Fruit fly (Drosophila melanogaster) whole organism, prepupa: ENCODE measurements around the gene tbc.

ENCODE experiments used
- Blimp-1 ChIP-seq: fragments of 200-800 bp; sonication (Bioruptor generic); optimal IDR thresholded peaks from 3 replicates; lab custom pipeline; 2017; ENCODE audit warnings: missing biosample characterization, missing genetic modification characterization, mild to moderate bottlenecking, moderate library complexity, missing genetic modification reagents
- CG10669 ChIP-seq: fragments of 200-800 bp; sonication (Bioruptor generic); optimal IDR thresholded peaks from 3 replicates; lab custom pipeline; 2018; ENCODE audit warnings: missing biosample characterization, mild to moderate bottlenecking, missing genetic modification characterization, moderate library complexity
- CG11762 ChIP-seq: fragments of 200-800 bp; sonication (Bioruptor generic); optimal IDR thresholded peaks from 3 replicates; lab custom pipeline; 2016; ENCODE audit warnings: missing biosample characterization, missing genetic modification characterization; ENCODE audit not compliant: insufficient read depth
- CG15336 ChIP-seq: fragments of 200-800 bp; sonication (Bioruptor generic); IDR thresholded peaks from 2 replicates; pipeline ENCODE4 v1.3.6; 2022; ENCODE audit warnings: missing biosample characterization, missing genetic modification characterization
- CG1621 ChIP-seq: fragments of 200-800 bp; sonication (Bioruptor generic); optimal IDR thresholded peaks from 3 replicates; lab custom pipeline; 2018; ENCODE audit warnings: missing biosample characterization, mild to moderate bottlenecking, missing genetic modification characterization
- CG16779 ChIP-seq: fragments of 200-800 bp; sonication (Bioruptor generic); optimal IDR thresholded peaks from 3 replicates; lab custom pipeline; 2017; ENCODE audit warnings: missing biosample characterization, mild to moderate bottlenecking, missing genetic modification characterization
- CG3032 ChIP-seq: fragments of 200-800 bp; optimal IDR thresholded peaks from 2 replicates; lab custom pipeline; 2019; ENCODE audit warnings: missing biosample characterization, mild to moderate bottlenecking, missing genetic modification characterization, moderate library complexity
- CG3919 ChIP-seq: fragments of 200-800 bp; sonication (Bioruptor generic); optimal IDR thresholded peaks from 3 replicates; lab custom pipeline; 2016; ENCODE audit warnings: missing biosample characterization, missing genetic modification characterization
- CG4318 ChIP-seq: fragments of 200-800 bp; sonication (Bioruptor generic); optimal IDR thresholded peaks from 3 replicates; lab custom pipeline; 2017; ENCODE audit warnings: missing biosample characterization, mild to moderate bottlenecking, missing genetic modification characterization
- CG6163 ChIP-seq: fragments of 200-800 bp; sonication (Bioruptor generic); IDR thresholded peaks from 3 replicates; pipeline ENCODE4 v1.3.6; 2022; ENCODE audit warnings: missing biosample characterization, missing genetic modification characterization
- CG6792 ChIP-seq: fragments of 200-800 bp; sonication (Bioruptor generic); optimal IDR thresholded peaks from 3 replicates; lab custom pipeline; 2016; ENCODE audit warnings: missing biosample characterization, missing genetic modification characterization
- CG6808 ChIP-seq: fragments of 200-800 bp; sonication (Bioruptor generic); optimal IDR thresholded peaks from 3 replicates; lab custom pipeline; 2017; ENCODE audit warnings: missing biosample characterization, missing genetic modification characterization, mild to moderate bottlenecking, moderate library complexity, missing genetic modification reagents
- CG6854 ChIP-seq: fragments of 200-800 bp; sonication (Bioruptor generic); optimal IDR thresholded peaks from 2 replicates; lab custom pipeline; 2017; ENCODE audit warnings: missing biosample characterization, mild to moderate bottlenecking, missing genetic modification characterization
- CG7368 ChIP-seq: fragments of 200-800 bp; sonication (Bioruptor generic); optimal IDR thresholded peaks from 3 replicates; lab custom pipeline; 2016; ENCODE audit warnings: missing biosample characterization, missing genetic modification characterization
- CG8119 ChIP-seq: fragments of 200-800 bp; sonication (Bioruptor generic); IDR thresholded peaks from 3 replicates; pipeline ENCODE4 v1.3.6; 2022; ENCODE audit warnings: missing biosample characterization, missing genetic modification characterization
- CG8319 ChIP-seq: fragments of 200-800 bp; sonication (Bioruptor generic); optimal IDR thresholded peaks from 3 replicates; lab custom pipeline; 2016; ENCODE audit warnings: missing biosample characterization, missing genetic modification characterization
- CG9139 ChIP-seq: fragments of 200-800 bp; sonication (Bioruptor generic); optimal IDR thresholded peaks from 3 replicates; lab custom pipeline; 2017; ENCODE audit warnings: missing biosample characterization, mild to moderate bottlenecking, missing genetic modification characterization
- Eip75B ChIP-seq: fragments of 200-800 bp; sonication (Bioruptor generic); optimal IDR thresholded peaks from 3 replicates; lab custom pipeline; 2016; ENCODE audit warnings: missing biosample characterization, missing genetic modification characterization
- Eip78C ChIP-seq: fragments of 200-800 bp; sonication (Bioruptor generic); peaks from one replicate; lab custom pipeline; 2016; ENCODE audit warnings: missing biosample characterization, missing genetic modification characterization
- Eip93F ChIP-seq: fragments of 200-800 bp; sonication (Bioruptor generic); optimal IDR thresholded peaks from 2 replicates; lab custom pipeline; 2016; ENCODE audit warnings: missing biosample characterization, mild to moderate bottlenecking, missing genetic modification characterization
- Ets21C ChIP-seq: fragments of 200-800 bp; sonication (Bioruptor generic); optimal IDR thresholded peaks from 3 replicates; lab custom pipeline; 2016; ENCODE audit warnings: missing biosample characterization, missing genetic modification characterization
- Ets96B ChIP-seq: fragments of 200-800 bp; optimal IDR thresholded peaks from 2 replicates; lab custom pipeline; 2019; ENCODE audit warnings: missing biosample characterization, mild to moderate bottlenecking, missing genetic modification characterization, moderate library complexity
- Hr38 ChIP-seq: sonication (Bioruptor generic); optimal IDR thresholded peaks from 2 replicates; lab custom pipeline; 2016; ENCODE audit warnings: missing biosample characterization, missing genetic modification characterization
- Hr39 ChIP-seq: fragments of 200-800 bp; sonication (Bioruptor generic); optimal IDR thresholded peaks from 2 replicates; lab custom pipeline; 2016; ENCODE audit warnings: missing biosample characterization, missing genetic modification characterization
- Hr4 ChIP-seq: fragments of 200-800 bp; sonication (Bioruptor generic); optimal IDR thresholded peaks from 3 replicates; lab custom pipeline; 2016; ENCODE audit warnings: missing biosample characterization, missing genetic modification characterization
- Lpt ChIP-seq: fragments of 200-800 bp; sonication (Bioruptor generic); optimal IDR thresholded peaks from 3 replicates; lab custom pipeline; 2016; ENCODE audit warnings: missing biosample characterization, missing genetic modification characterization
- Met ChIP-seq: fragments of 200-800 bp; sonication (Bioruptor generic); optimal IDR thresholded peaks from 3 replicates; lab custom pipeline; 2016; ENCODE audit warnings: missing biosample characterization, missing genetic modification characterization
- OdsH ChIP-seq: fragments of 200-800 bp; sonication (Bioruptor generic); optimal IDR thresholded peaks from 3 replicates; lab custom pipeline; 2016; ENCODE audit warnings: missing biosample characterization, missing genetic modification characterization
- Smox ChIP-seq: fragments of 200-800 bp; sonication (Bioruptor generic); optimal IDR thresholded peaks from 3 replicates; lab custom pipeline; 2016; ENCODE audit warnings: missing biosample characterization, missing genetic modification characterization
- Sox102F ChIP-seq: fragments of 200-800 bp; sonication (Bioruptor generic); optimal IDR thresholded peaks from 2 replicates; lab custom pipeline; 2016; ENCODE audit warnings: missing biosample characterization, mild to moderate bottlenecking, missing genetic modification characterization
- Sox15 ChIP-seq: fragments of 200-800 bp; sonication (Bioruptor generic); optimal IDR thresholded peaks from 3 replicates; lab custom pipeline; 2016; ENCODE audit warnings: missing biosample characterization, missing genetic modification characterization
- achi ChIP-seq: fragments of 200-800 bp; sonication (Bioruptor generic); optimal IDR thresholded peaks from 3 replicates; lab custom pipeline; 2016; ENCODE audit warnings: missing biosample characterization, missing genetic modification characterization
- acj6 ChIP-seq: fragments of 200-800 bp; sonication (Bioruptor generic); optimal IDR thresholded peaks from 3 replicates; lab custom pipeline; 2016; ENCODE audit warnings: missing biosample characterization, missing genetic modification characterization
- cyc ChIP-seq: fragments of 200-800 bp; sonication (Bioruptor generic); optimal IDR thresholded peaks from 3 replicates; lab custom pipeline; 2016; ENCODE audit warnings: missing biosample characterization, missing genetic modification characterization
- dac ChIP-seq: fragments of 200-800 bp; sonication (Bioruptor generic); optimal IDR thresholded peaks from 2 replicates; lab custom pipeline; 2017; ENCODE audit warnings: missing biosample characterization, mild to moderate bottlenecking, missing genetic modification characterization
- dsx ChIP-seq: fragments of 200-800 bp; optimal IDR thresholded peaks from 3 replicates; lab custom pipeline; 2019; ENCODE audit warnings: missing biosample characterization, mild to moderate bottlenecking, missing genetic modification characterization, moderate library complexity; ENCODE audit not compliant: poor library complexity, severe bottlenecking
- eg ChIP-seq: fragments of 200-800 bp; sonication (Bioruptor generic); IDR thresholded peaks from 3 replicates; pipeline ENCODE4 v1.3.6; 2022; ENCODE audit warnings: missing biosample characterization, missing genetic modification characterization
- esn ChIP-seq: fragments of 200-800 bp; sonication (Bioruptor generic); optimal IDR thresholded peaks from 2 replicates; lab custom pipeline; 2016; ENCODE audit warnings: missing biosample characterization, mild to moderate bottlenecking, missing genetic modification characterization, moderate library complexity
- fd59A ChIP-seq: fragments of 200-800 bp; sonication (Bioruptor generic); optimal IDR thresholded peaks from 2 replicates; lab custom pipeline; 2017; ENCODE audit warnings: missing biosample characterization, mild to moderate bottlenecking, missing genetic modification characterization, missing genetic modification reagents
- fd85E ChIP-seq: fragments of 200-800 bp; sonication (Bioruptor generic); optimal IDR thresholded peaks from 3 replicates; lab custom pipeline; 2016; ENCODE audit warnings: missing biosample characterization, missing genetic modification characterization
- fkh ChIP-seq: fragments of 200-800 bp; sonication (Bioruptor generic); optimal IDR thresholded peaks from 3 replicates; lab custom pipeline; 2017; ENCODE audit warnings: missing biosample characterization, mild to moderate bottlenecking, missing genetic modification characterization, moderate library complexity
- lz ChIP-seq: fragments of 200-800 bp; sonication (Bioruptor generic); optimal IDR thresholded peaks from 3 replicates; lab custom pipeline; 2016; ENCODE audit warnings: missing biosample characterization, missing genetic modification characterization
- pdm3 ChIP-seq: fragments of 200-800 bp; sonication (Bioruptor generic); optimal IDR thresholded peaks from 3 replicates; lab custom pipeline; 2016; ENCODE audit warnings: missing biosample characterization, missing genetic modification characterization
- salr ChIP-seq, 2 experiments: fragments of 200-800 bp; sonication (Bioruptor generic); optimal IDR thresholded peaks; 3 replicates each; lab custom pipeline; 2016 to 2018; ENCODE audit warnings: missing biosample characterization in 2 of 2, missing genetic modification characterization in 2 of 2, mild to moderate bottlenecking in 1 of 2
- spab ChIP-seq: fragments of 200-800 bp; sonication (Bioruptor generic); optimal IDR thresholded peaks from 2 replicates; lab custom pipeline; 2017; ENCODE audit warnings: missing biosample characterization, mild to moderate bottlenecking, missing genetic modification characterization, missing genetic modification reagents
- ss ChIP-seq, 2 experiments: fragments of 200-800 bp; sonication (Bioruptor generic); optimal IDR thresholded peaks; 2 replicates in 1 of 2; 3 replicates in 1 of 2; lab custom pipeline; 2017 to 2018; ENCODE audit warnings: mild to moderate bottlenecking in 2 of 2, missing biosample characterization in 2 of 2, missing genetic modification characterization in 2 of 2, moderate library complexity in 1 of 2
- svp ChIP-seq: fragments of 200-800 bp; sonication (Bioruptor generic); peaks from one replicate; lab custom pipeline; 2016; ENCODE audit warnings: missing biosample characterization, missing genetic modification characterization
- topi ChIP-seq: fragments of 200-800 bp; sonication (Bioruptor generic); optimal IDR thresholded peaks from 3 replicates; lab custom pipeline; 2016; ENCODE audit warnings: missing biosample characterization, missing genetic modification characterization

The tbc gene

DNA sequence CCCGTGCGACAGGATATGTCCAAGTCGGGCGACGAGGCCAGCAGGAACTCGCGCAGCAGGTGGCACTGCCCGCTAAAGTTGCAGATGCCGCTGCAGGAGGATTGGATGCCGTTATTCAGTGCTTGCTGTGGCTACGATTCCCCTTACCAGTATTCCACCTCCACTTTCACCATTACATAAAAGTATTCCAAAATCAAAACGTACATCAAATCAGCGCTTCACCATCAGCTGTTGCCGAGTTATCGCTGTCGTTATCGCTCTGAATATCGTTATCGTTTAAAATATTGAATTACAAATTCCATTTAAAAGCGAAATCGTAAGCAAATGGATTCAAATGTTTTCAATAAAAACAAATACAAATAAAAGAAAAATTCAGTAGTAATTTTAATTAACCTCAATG is 22.3 kb upstream of the tbc start, which contains the start of gene CG15456:
Gene CG15456 (minus strand): TSS at position 225 of the 400 bp plus-strand sequence.
- TF ChIP-seq dsx: no peak
- TF ChIP-seq OdsH (GFP tag; lab: Kevin White, UChicago): no peak
- no peak for TF ChIP-seq CG4318 (GFP tag; lab: Kevin White, UChicago)
- TF ChIP-seq achi: no peak
- TF ChIP-seq, all 60 proteins: peak for 0

DNA sequence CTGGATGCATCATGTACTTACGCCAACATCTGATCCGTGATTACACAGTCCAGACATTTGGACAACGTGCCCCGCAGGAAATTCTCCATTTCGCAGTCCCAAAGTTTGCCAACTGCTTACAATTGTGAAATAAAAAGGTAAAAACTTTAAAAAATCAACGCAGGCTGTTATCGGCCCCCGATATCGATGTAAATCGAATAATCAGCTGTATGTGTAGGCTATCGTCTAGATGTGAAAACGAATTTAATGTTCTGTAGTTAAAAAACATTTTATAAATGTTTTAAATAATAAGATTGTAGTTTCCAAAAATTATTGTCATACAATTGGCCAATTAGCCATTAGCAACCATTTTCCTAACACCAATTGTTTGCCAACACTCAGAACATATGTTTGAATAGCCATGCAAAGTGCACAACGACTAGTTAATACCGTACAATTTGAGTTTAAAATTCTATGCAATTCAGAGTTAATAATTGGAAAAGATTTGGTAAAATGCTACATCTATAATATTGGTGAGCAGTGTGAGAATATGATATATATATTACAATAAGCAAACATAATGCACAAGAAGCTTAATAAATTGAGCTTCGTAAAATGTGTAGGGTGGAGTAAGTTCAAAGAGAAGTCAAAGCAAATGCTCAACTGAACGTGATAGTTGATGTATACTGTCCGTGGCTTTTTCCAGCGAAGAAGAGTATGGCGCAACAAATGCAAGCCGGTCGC is 19.5 kb upstream of the tbc start, which contains the start of the genes CG11710 and mal:
Gene CG11710 (minus strand): TSS at position 192 of the 723 bp plus-strand sequence.
Gene mal (plus strand): TSS at position 194 of the 723 bp plus-strand sequence.
- TF ChIP-seq Hr38 (GFP tag; lab: Kevin White, UChicago) (no peak), Eip75B (GFP tag; lab: Kevin White, UChicago) (peak; percentile 80), CG6808 (GFP tag; lab: Kevin White, UChicago) (no peak), CG6163 (GFP tag; lab: Robert Waterston, UW) (peak; percentile 61; the same call in 1 of the 3 replicates), Lpt (peak; percentile 65), CG16779 (tag; lab: Kevin White, UChicago) (no peak), Eip78C (GFP tag; lab: Kevin White, UChicago) (peak; percentile 95), cyc (peak; percentile 87), svp (GFP tag; lab: Kevin White, UChicago) (no peak), dac (GFP tag; lab: Kevin White, UChicago) (peak; percentile 49), achi (no peak), fd85E (peak; percentile 2), CG1621 (tag; lab: Kevin White, UChicago) (peak; percentile 72), eg (GFP tag; lab: Robert Waterston, UW) (peak; percentile 78; the same call in 2 of the 3 replicates), CG10669 (GFP tag; lab: Kevin White, UChicago) (peak; percentile 87), CG15336 (peak; percentile 84), CG8119 (GFP tag; lab: Robert Waterston, UW) (peak; percentile 85), Eip93F (GFP tag; lab: Kevin White, UChicago) (no peak), Ets96B (peak; percentile 82), CG6792 (GFP tag; lab: Kevin White, UChicago) (peak; percentile 74), acj6 (GFP tag; lab: Kevin White, UChicago) (peak; percentile 80), CG11762 (peak; percentile 76), spab (GFP tag; lab: Kevin White, UChicago) (no peak), fd59A (GFP tag; lab: Kevin White, UChicago) (no peak), pdm3 (GFP tag; lab: Kevin White, UChicago) (peak; percentile 85), Blimp-1 (peak; percentile 74), topi (GFP tag; lab: Kevin White, UChicago) (peak; percentile 89), CG6854 (GFP tag; lab: Kevin White, UChicago) (peak; percentile 76), Sox15 (GFP tag; lab: Kevin White, UChicago) (peak; percentile 74), fkh (no peak), lz (GFP tag; lab: Kevin White, UChicago) (peak; percentile 87), Met (GFP tag; lab: Kevin White, UChicago) (peak; percentile 90), CG3032 (tag; lab: Kevin White, UChicago) (peak; percentile 84), Sox102F (peak; percentile 83), CG9139 (peak; percentile 76), CG4318 (GFP tag; lab: Kevin White, UChicago) (no peak), CG3919 (GFP tag; lab: Kevin White, UChicago) (peak; percentile 84), Ets21C (GFP tag; lab: Kevin White, UChicago) (peak; percentile 73), CG8319 (GFP tag; lab: Kevin White, UChicago) (peak; percentile 72), Hr4 (GFP tag; lab: Kevin White, UChicago) (peak; percentile 86), Smox (GFP tag; lab: Kevin White, UChicago) (peak; percentile 83), Hr39 (GFP tag; lab: Kevin White, UChicago) (peak; percentile 83), ss (GFP tag; optimal IDR thresholded peaks at IDR 0.05; lab: Kevin White, UChicago) (peak in 1 of 2 experiments; percentile 87), OdsH (GFP tag; lab: Kevin White, UChicago) (peak; percentile 78), salr (GFP tag; optimal IDR thresholded peaks at IDR 0.05; lab: Kevin White, UChicago) (no peak), CG7368 (GFP tag; lab: Kevin White, UChicago) (peak; percentile 77), esn (peak; percentile 89)
